Worm (Caenorhabditis elegans) whole organism, young adult: ENCODE measurements around the gene fbxb-99.

ENCODE experiments used
- B0261.1 ChIP-seq: sonication (generic microtip); optimal IDR thresholded peaks from 2 replicates; lab custom pipeline; 2016; ENCODE audit warnings: mild to moderate bottlenecking, missing genetic modification characterization, moderate library complexity, missing compliant biosample characterization
- B0336.3 ChIP-seq: fragments of 200-800 bp; sonication (Bioruptor generic); IDR thresholded peaks from 2 replicates; pipeline ENCODE4 v1.3.6; 2022; ENCODE audit warnings: missing genetic modification characterization, missing compliant biosample characterization
- C06A6.2 ChIP-seq: fragments of 200-800 bp; sonication (Bioruptor generic); conservative IDR thresholded peaks from 2 replicates; pipeline ENCODE4 v1.3.6; 2022; ENCODE audit warnings: missing genetic modification characterization, missing compliant biosample characterization
- D2030.7 ChIP-seq: fragments of 200-800 bp; sonication (Bioruptor generic); IDR thresholded peaks from 2 replicates; pipeline ENCODE4 v1.3.6; 2022; ENCODE audit warnings: missing genetic modification reagents, missing genetic modification characterization, missing compliant biosample characterization
- F49E8.2 ChIP-seq: sonication (generic microtip); optimal IDR thresholded peaks from 3 replicates; lab custom pipeline; 2017; ENCODE audit warnings: missing genetic modification characterization, mild to moderate bottlenecking, missing compliant biosample characterization, antibody characterized with exemption, moderate library complexity; ENCODE audit not compliant: insufficient read depth
- F55B11.4 ChIP-seq: sonication (generic microtip); optimal IDR thresholded peaks from 2 replicates; lab custom pipeline; 2016; ENCODE audit warnings: missing compliant biosample characterization, missing genetic modification characterization, borderline replicate concordance; ENCODE audit not compliant: insufficient read depth
- K11D2.4 ChIP-seq: fragments of 200-800 bp; sonication (Bioruptor generic); IDR thresholded peaks from 2 replicates; pipeline ENCODE4 v1.3.6; 2022; ENCODE audit warnings: missing genetic modification reagents, missing genetic modification characterization, missing compliant biosample characterization
- T26A5.8 ChIP-seq: sonication (generic microtip); optimal IDR thresholded peaks from 2 replicates; lab custom pipeline; 2016; ENCODE audit warnings: missing genetic modification characterization, missing compliant biosample characterization
- Y56A3A.18 ChIP-seq: fragments of 200-800 bp; sonication (Bioruptor generic); IDR thresholded peaks from 2 replicates; pipeline ENCODE4 v1.3.6; 2022; ENCODE audit warnings: missing genetic modification reagents, missing genetic modification characterization, missing compliant biosample characterization
- ZK185.1 ChIP-seq: sonication (generic microtip); optimal IDR thresholded peaks from 2 replicates; lab custom pipeline; 2016; ENCODE audit warnings: mild to moderate bottlenecking, missing genetic modification characterization, missing compliant biosample characterization; ENCODE audit not compliant: poor library complexity, severe bottlenecking
- attf-3 ChIP-seq: fragments of 200-800 bp; sonication (Bioruptor generic); conservative IDR thresholded peaks from 2 replicates; pipeline ENCODE4 v1.3.6; 2022; ENCODE audit warnings: missing genetic modification reagents, missing genetic modification characterization, missing compliant biosample characterization
- cebp-2 ChIP-seq: fragments of 200-800 bp; sonication (Bioruptor generic); IDR thresholded peaks from 2 replicates; pipeline ENCODE4 v1.3.6; 2022; ENCODE audit warnings: missing genetic modification characterization, missing compliant biosample characterization
- ceh-100 ChIP-seq: fragments of 200-800 bp; sonication (Bioruptor generic); IDR thresholded peaks from 2 replicates; pipeline ENCODE4 v1.3.6; 2022; ENCODE audit warnings: missing genetic modification reagents, missing genetic modification characterization, missing compliant biosample characterization
- ceh-40 ChIP-seq: fragments of 200-800 bp; sonication (Bioruptor generic); IDR thresholded peaks from 2 replicates; pipeline ENCODE4 v1.3.6; 2022; ENCODE audit warnings: missing genetic modification characterization, missing compliant biosample characterization
- ceh-79 ChIP-seq: sonication (generic microtip); optimal IDR thresholded peaks from 2 replicates; lab custom pipeline; 2017; ENCODE audit warnings: mild to moderate bottlenecking, missing genetic modification characterization, missing compliant biosample characterization
- die-1 ChIP-seq: sonication (generic microtip); optimal IDR thresholded peaks from 2 replicates; lab custom pipeline; 2016; ENCODE audit warnings: missing genotype, mild to moderate bottlenecking, missing genetic modification characterization, missing compliant biosample characterization
- dpl-1 ChIP-seq: fragments of 150-350 bp; optimal IDR thresholded peaks from 2 replicates; lab custom pipeline; 2014; ENCODE audit warnings: missing biosample characterization, missing genetic modification reagents, missing genetic modification characterization
- gei-17 ChIP-seq: fragments of 200-800 bp; sonication (Bioruptor generic); optimal IDR thresholded peaks from 2 replicates; lab custom pipeline; 2018; ENCODE audit warnings: mild to moderate bottlenecking, missing genetic modification characterization, missing compliant biosample characterization
- him-1 ChIP-seq: sonication (generic microtip); optimal IDR thresholded peaks from 2 replicates; lab custom pipeline; 2016; ENCODE audit warnings: missing genotype, missing genetic modification reagents, missing genetic modification characterization, missing compliant biosample characterization
- hlh-12 ChIP-seq: sonication (generic microtip); optimal IDR thresholded peaks from 2 replicates; lab custom pipeline; 2016; ENCODE audit warnings: missing genetic modification characterization, missing compliant biosample characterization
- lin-35 ChIP-seq, 3 experiments: fragments of 150-350 bp in 2 of 3; sonication (generic microtip) in 1 of 3; optimal IDR thresholded peaks; 2 replicates each; lab custom pipeline; 2014 to 2018; ENCODE audit warnings: missing biosample characterization in 3 of 3, missing genetic modification characterization in 3 of 3, missing genetic modification reagents in 3 of 3
- madf-6 ChIP-seq: fragments of 200-800 bp; sonication (Bioruptor generic); IDR thresholded peaks from 2 replicates; pipeline ENCODE4 v1.3.6; 2022; ENCODE audit warnings: missing genetic modification reagents, missing genetic modification characterization, missing compliant biosample characterization
- madf-8 ChIP-seq: fragments of 200-800 bp; sonication (Bioruptor generic); conservative IDR thresholded peaks from 2 replicates; pipeline ENCODE4 v1.3.6; 2022; ENCODE audit warnings: missing genetic modification reagents, missing genetic modification characterization, missing compliant biosample characterization
- mcd-1 ChIP-seq: fragments of 200-800 bp; sonication (Bioruptor generic); IDR thresholded peaks from 2 replicates; pipeline ENCODE4 v1.3.6; 2022; ENCODE audit warnings: missing genetic modification reagents, missing genetic modification characterization, missing compliant biosample characterization
- mel-28 ChIP-seq: sonication (generic microtip); optimal IDR thresholded peaks from 2 replicates; lab custom pipeline; 2016; ENCODE audit warnings: borderline replicate concordance, mild to moderate bottlenecking, missing genetic modification characterization, missing compliant biosample characterization
- nhr-27 ChIP-seq: fragments of 200-800 bp; sonication (Bioruptor generic); optimal IDR thresholded peaks from 2 replicates; lab custom pipeline; 2018; ENCODE audit warnings: mild to moderate bottlenecking, missing genetic modification characterization, moderate library complexity, missing compliant biosample characterization
- nhr-80 ChIP-seq: sonication (generic microtip); optimal IDR thresholded peaks from 2 replicates; lab custom pipeline; 2016; ENCODE audit warnings: missing genetic modification characterization, missing compliant biosample characterization
- rcor-1 ChIP-seq: fragments of 200-800 bp; sonication (Bioruptor generic); IDR thresholded peaks from 2 replicates; pipeline ENCODE4 v1.3.6; 2022; ENCODE audit warnings: missing genetic modification reagents, missing genetic modification characterization, missing compliant biosample characterization
- sdz-38 ChIP-seq: sonication (generic microtip); optimal IDR thresholded peaks from 2 replicates; lab custom pipeline; 2016; ENCODE audit warnings: missing genotype, missing genetic modification characterization, missing compliant biosample characterization
- sptf-2 ChIP-seq: fragments of 200-800 bp; sonication (Bioruptor generic); optimal IDR thresholded peaks from 2 replicates; lab custom pipeline; 2018; ENCODE audit warnings: mild to moderate bottlenecking, missing genetic modification characterization, missing compliant biosample characterization
- tbx-9 ChIP-seq: sonication (generic microtip); optimal IDR thresholded peaks from 2 replicates; lab custom pipeline; 2016; ENCODE audit warnings: borderline replicate concordance, missing genetic modification characterization, inconsistent platforms, missing compliant biosample characterization
- tlf-1 ChIP-seq: fragments of 200-800 bp; sonication (Bioruptor generic); optimal IDR thresholded peaks from 2 replicates; lab custom pipeline; 2018; ENCODE audit warnings: mild to moderate bottlenecking, missing genetic modification characterization, missing compliant biosample characterization
- xnd-1 ChIP-seq: sonication (generic microtip); optimal IDR thresholded peaks from 2 replicates; lab custom pipeline; 2016; ENCODE audit warnings: missing genotype, missing genetic modification reagents, missing genetic modification characterization, missing compliant biosample characterization
- zim-3 ChIP-seq: sonication (generic microtip); optimal IDR thresholded peaks from 2 replicates; lab custom pipeline; 2017; ENCODE audit warnings: mild to moderate bottlenecking, missing genetic modification characterization, moderate library complexity, missing compliant biosample characterization
- ztf-28 ChIP-seq: fragments of 200-800 bp; sonication (Bioruptor generic); IDR thresholded peaks from 2 replicates; pipeline ENCODE4 v1.3.6; 2022; ENCODE audit warnings: missing genetic modification reagents, missing genetic modification characterization, missing compliant biosample characterization
- ztf-3 ChIP-seq: fragments of 200-800 bp; sonication (Bioruptor generic); optimal IDR thresholded peaks from 2 replicates; lab custom pipeline; 2018; ENCODE audit warnings: mild to moderate bottlenecking, missing genetic modification characterization, missing compliant biosample characterization
- ztf-6 ChIP-seq: fragments of 200-800 bp; sonication (Bioruptor generic); IDR thresholded peaks from 2 replicates; pipeline ENCODE4 v1.3.6; 2022; ENCODE audit warnings: missing genetic modification reagents, missing genetic modification characterization, missing compliant biosample characterization

fbxb-99 gene

ce11 chrII:3781238-3781637, 12.0 kb downstream of the fbxb-99 start:
- no peak for TF ChIP-seq ztf-6 (GFP tag; lab: Robert Waterston, UW)
- TF ChIP-seq tlf-1 (GFP tag; lab: Kevin White, UChicago) = no peak
- no peak for TF ChIP-seq ztf-3 (GFP tag; lab: Kevin White, UChicago)
- TF ChIP-seq ceh-79 (tag; lab: Kevin White, UChicago) = no peak
- TF ChIP-seq D2030.7 (GFP tag; lab: Robert Waterston, UW) = no peak
- no peak for TF ChIP-seq madf-8 (GFP tag; lab: Robert Waterston, UW)
- TF ChIP-seq dpl-1 (GFP tag; lab: Kevin White, UChicago) = no peak
- TF ChIP-seq Y56A3A.18 (GFP tag; lab: Robert Waterston, UW) = no peak
- TF ChIP-seq attf-3 (GFP tag; lab: Robert Waterston, UW) = no peak
- TF ChIP-seq ztf-28 (GFP tag; lab: Robert Waterston, UW) = no peak
- no peak for TF ChIP-seq ceh-40
- no peak for TF ChIP-seq hlh-12

ce11 chrII:3779463-3779862, 13.8 kb downstream of the fbxb-99 start, which contains the start of gene T24E12.11:
T24E12.11 (minus strand) TSS chrII:3779563.
- TF ChIP-seq tbx-9 = no peak
- TF ChIP-seq madf-6 = no peak
- TF ChIP-seq D2030.7 (GFP tag; lab: Robert Waterston, UW) = no peak
- TF ChIP-seq K11D2.4 (GFP tag; lab: Robert Waterston, UW) = no peak
- TF ChIP-seq F55B11.4 (tag; lab: Kevin White, UChicago) = no peak
- TF ChIP-seq cebp-2 (GFP tag; lab: Robert Waterston, UW) = no peak
- TF ChIP-seq nhr-80 (tag; lab: Kevin White, UChicago) = no peak
- no peak for TF ChIP-seq ceh-100 (GFP tag; lab: Robert Waterston, UW)
- no peak for TF ChIP-seq C06A6.2 (GFP tag; lab: Robert Waterston, UW)
- no peak for TF ChIP-seq sdz-38 (tag; lab: Kevin White, UChicago)
- TF ChIP-seq nhr-27 (tag; lab: Kevin White, UChicago) = no peak
- TF ChIP-seq xnd-1 (tag; lab: Kevin White, UChicago) = no peak
- no peak for TF ChIP-seq zim-3
- no peak for TF ChIP-seq gei-17 (GFP tag; lab: Kevin White, UChicago)
- no peak for TF ChIP-seq F49E8.2 (tag; lab: Kevin White, UChicago)
- no peak for TF ChIP-seq mcd-1
- no peak for TF ChIP-seq T26A5.8 (tag; lab: Kevin White, UChicago)
- no peak for TF ChIP-seq mel-28 (tag; lab: Kevin White, UChicago)
- TF ChIP-seq rcor-1 (GFP tag; lab: Robert Waterston, UW) = no peak

- no peak for TF ChIP-seq B0261.1 (tag; lab: Kevin White, UChicago)
- TF ChIP-seq lin-35 (GFP tag; optimal IDR thresholded peaks at IDR 0.05; lab: Kevin White, UChicago) = no peak
- no peak for TF ChIP-seq B0336.3
- no peak for TF ChIP-seq sptf-2 (GFP tag; lab: Kevin White, UChicago)
- no peak for TF ChIP-seq ZK185.1
- no peak for TF ChIP-seq him-1 (tag; lab: Kevin White, UChicago)
- no peak for TF ChIP-seq die-1
Observed at ce11 chrII:3777802-3778201, 15.4 kb downstream of the fbxb-99 start.
